Fruit fly (Drosophila melanogaster) whole organism, embryonic: Measurements from ENCODE around the gene Ir7g.

Source experiments
- Aef1 ChIP-seq: fragments of 200-800 bp; sonication (Bioruptor generic); IDR thresholded peaks from 3 replicates; pipeline ENCODE4 v1.3.6; 2022; ENCODE audit warnings: missing biosample characterization, missing genetic modification characterization
- Atf3 ChIP-seq: fragments of 200-800 bp; sonication (Bioruptor generic); optimal IDR thresholded peaks from 3 replicates; lab custom pipeline; 2016; ENCODE audit warnings: missing biosample characterization, missing genetic modification characterization
- CG10209 ChIP-seq: fragments of 200-800 bp; sonication (Bioruptor generic); optimal IDR thresholded peaks from 3 replicates; lab custom pipeline; 2017; ENCODE audit warnings: missing biosample characterization, mild to moderate bottlenecking, missing genetic modification characterization, missing genetic modification reagents
- CG1024 ChIP-seq: fragments of 200-800 bp; sonication (Bioruptor generic); IDR thresholded peaks from 2 replicates; pipeline ENCODE4 v1.3.6; 2022; ENCODE audit warnings: missing biosample characterization, missing genetic modification characterization
- CG10366 ChIP-seq: fragments of 200-800 bp; sonication (Bioruptor generic); IDR thresholded peaks from 2 replicates; pipeline ENCODE4 v1.3.6; 2022; ENCODE audit warnings: missing biosample characterization, missing genetic modification characterization
- CG10462 ChIP-seq: fragments of 200-800 bp; sonication (Bioruptor generic); optimal IDR thresholded peaks from 2 replicates; lab custom pipeline; 2016; ENCODE audit warnings: missing biosample characterization, missing genetic modification characterization
- CG1233 ChIP-seq: fragments of 200-800 bp; sonication (Bioruptor generic); optimal IDR thresholded peaks from 4 replicates; lab custom pipeline; 2018; ENCODE audit warnings: missing biosample characterization, mild to moderate bottlenecking, missing genetic modification characterization
- CG12659 ChIP-seq: fragments of 200-800 bp; sonication (Bioruptor generic); optimal IDR thresholded peaks from 3 replicates; lab custom pipeline; 2017; ENCODE audit warnings: mild to moderate bottlenecking, missing biosample characterization, missing genetic modification reagents, missing genetic modification characterization
- CG12744 ChIP-seq: fragments of 200-800 bp; sonication (Bioruptor generic); optimal IDR thresholded peaks from 2 replicates; lab custom pipeline; 2016; ENCODE audit warnings: missing biosample characterization, missing genetic modification characterization
- CG14014 ChIP-seq: fragments of 200-800 bp; sonication (Bioruptor generic); IDR thresholded peaks from 2 replicates; pipeline ENCODE4 v1.3.6; 2022; ENCODE audit warnings: missing biosample characterization, missing genetic modification characterization
- CG18599 ChIP-seq: fragments of 200-800 bp; sonication (Bioruptor generic); optimal IDR thresholded peaks from 3 replicates; lab custom pipeline; 2017; ENCODE audit warnings: missing biosample characterization, missing genetic modification characterization, mild to moderate bottlenecking, moderate library complexity, missing genetic modification reagents
- CG32767 ChIP-seq: fragments of 200-800 bp; sonication (Bioruptor generic); IDR thresholded peaks from 2 replicates; pipeline ENCODE4 v1.3.6; 2022; ENCODE audit warnings: missing biosample characterization, missing genetic modification characterization
- CG3407 ChIP-seq: fragments of 200-800 bp; sonication (Bioruptor generic); optimal IDR thresholded peaks from 2 replicates; lab custom pipeline; 2018; ENCODE audit warnings: missing biosample characterization, mild to moderate bottlenecking, missing genetic modification characterization
- CG34224 ChIP-seq: fragments of 200-800 bp; sonication (Bioruptor generic); IDR thresholded peaks from 3 replicates; pipeline ENCODE4 v1.3.6; 2022; ENCODE audit warnings: missing biosample characterization, missing genetic modification characterization; ENCODE audit not compliant: partially characterized antibody
- CG5180 ChIP-seq: fragments of 200-800 bp; sonication (Bioruptor generic); optimal IDR thresholded peaks from 3 replicates; lab custom pipeline; 2017; ENCODE audit warnings: missing biosample characterization, missing genetic modification characterization, mild to moderate bottlenecking, moderate library complexity, missing genetic modification reagents
- CG5245 ChIP-seq: fragments of 200-800 bp; sonication (Bioruptor generic); optimal IDR thresholded peaks from 3 replicates; lab custom pipeline; 2016; ENCODE audit warnings: missing biosample characterization, missing genetic modification characterization
- CG5953 ChIP-seq: fragments of 200-800 bp; sonication (Bioruptor generic); IDR thresholded peaks from 2 replicates; pipeline ENCODE4 v1.3.6; 2022; ENCODE audit warnings: missing biosample characterization, missing genetic modification characterization
- CG6689 ChIP-seq: fragments of 200-800 bp; sonication (Bioruptor generic); IDR thresholded peaks from 2 replicates; pipeline ENCODE4 v1.3.6; 2022; ENCODE audit warnings: missing biosample characterization, missing genetic modification characterization
- CG9609 ChIP-seq: fragments of 200-800 bp; sonication (Bioruptor generic); optimal IDR thresholded peaks from 3 replicates; lab custom pipeline; 2016; ENCODE audit warnings: missing biosample characterization, missing genetic modification characterization
- CHES-1-like ChIP-seq: fragments of 200-800 bp; sonication (Bioruptor generic); optimal IDR thresholded peaks from 2 replicates; lab custom pipeline; 2016; ENCODE audit warnings: missing biosample characterization, missing genetic modification characterization
- Dad ChIP-seq: fragments of 200-800 bp; sonication (Bioruptor generic); optimal IDR thresholded peaks from 3 replicates; lab custom pipeline; 2016; ENCODE audit warnings: missing biosample characterization, missing genetic modification characterization
- Dip3 ChIP-seq: fragments of 200-800 bp; sonication (Bioruptor generic); optimal IDR thresholded peaks from 3 replicates; lab custom pipeline; 2016; ENCODE audit warnings: missing biosample characterization, missing genetic modification characterization
- Dll ChIP-seq: fragments of 200-800 bp; sonication (Bioruptor generic); IDR thresholded peaks from 4 replicates; pipeline ENCODE4 v1.3.6; 2022; ENCODE audit warnings: missing biosample characterization, missing genetic modification characterization; ENCODE audit not compliant: partially characterized antibody
- Eip74EF ChIP-seq, 2 experiments: fragments of 200-800 bp in 1 of 2; fragments of >200 bp in 1 of 2; sonication (Bioruptor generic) in 1 of 2; optimal IDR thresholded peaks; 2 replicates each; lab custom pipeline; 2017 to 2019; ENCODE audit warnings: missing biosample characterization in 2 of 2, missing genetic modification characterization in 2 of 2, mild to moderate bottlenecking in 1 of 2, moderate library complexity in 1 of 2
- HmgZ ChIP-seq: fragments of 200-800 bp; sonication (Bioruptor generic); optimal IDR thresholded peaks from 2 replicates; lab custom pipeline; 2018; ENCODE audit warnings: missing biosample characterization, mild to moderate bottlenecking, missing genetic modification characterization
- Kr ChIP-seq: fragments of 200-800 bp; sonication (Bioruptor generic); optimal IDR thresholded peaks from 2 replicates; lab custom pipeline; 2017; ENCODE audit warnings: missing biosample characterization, mild to moderate bottlenecking, missing genetic modification characterization
- NC2β ChIP-seq: fragments of 200-800 bp; sonication (Bioruptor generic); optimal IDR thresholded peaks from 2 replicates; lab custom pipeline; 2016; ENCODE audit warnings: missing biosample characterization, missing genetic modification characterization
- NfI ChIP-seq: fragments of 200-800 bp; sonication (Bioruptor generic); optimal IDR thresholded peaks from 3 replicates; lab custom pipeline; 2018; ENCODE audit warnings: missing biosample characterization, mild to moderate bottlenecking, missing genetic modification characterization, moderate library complexity
- Vsx1 ChIP-seq: fragments of 200-800 bp; sonication (Bioruptor generic); optimal IDR thresholded peaks from 2 replicates; lab custom pipeline; 2017; ENCODE audit warnings: missing biosample characterization, mild to moderate bottlenecking, missing genetic modification characterization, missing genetic modification reagents
- bowl ChIP-seq: fragments of 200-800 bp; sonication (Bioruptor generic); IDR thresholded peaks from 2 replicates; pipeline ENCODE4 v1.3.6; 2022; ENCODE audit warnings: missing biosample characterization, missing genetic modification characterization
- bsh ChIP-seq, 2 experiments: fragments of 200-800 bp; sonication (Bioruptor generic); optimal IDR thresholded peaks; 2 replicates each; lab custom pipeline; 2017 to 2018; ENCODE audit warnings: mild to moderate bottlenecking in 2 of 2, missing biosample characterization in 2 of 2, missing genetic modification characterization in 2 of 2, moderate library complexity in 1 of 2
- ewg ChIP-seq: fragments of 200-800 bp; sonication (Bioruptor generic); optimal IDR thresholded peaks from 3 replicates; lab custom pipeline; 2017; ENCODE audit warnings: mild to moderate bottlenecking, missing biosample characterization, missing genetic modification reagents, missing genetic modification characterization
- insv ChIP-seq, 2 experiments: fragments of 200-800 bp; sonication (Bioruptor generic); optimal IDR thresholded peaks; 3 replicates each; lab custom pipeline; 2016 to 2018; ENCODE audit warnings: missing biosample characterization in 2 of 2, missing genetic modification characterization in 2 of 2
- jumu ChIP-seq: fragments of 200-800 bp; sonication (Bioruptor generic); optimal IDR thresholded peaks from 3 replicates; lab custom pipeline; 2016; ENCODE audit warnings: missing biosample characterization, missing genetic modification characterization
- ken ChIP-seq: fragments of 200-800 bp; sonication (Bioruptor generic); IDR thresholded peaks from 3 replicates; pipeline ENCODE4 v1.3.6; 2022; ENCODE audit warnings: missing biosample characterization, missing genetic modification characterization
- mam ChIP-seq: fragments of 200-800 bp; sonication (Bioruptor generic); optimal IDR thresholded peaks from 3 replicates; lab custom pipeline; 2016; ENCODE audit warnings: missing biosample characterization, missing genetic modification characterization
- pan ChIP-seq, 4 experiments: fragments of >200 bp in 3 of 4; fragments of 200-800 bp in 1 of 4; sonication (Bioruptor generic) in 1 of 4; optimal IDR thresholded peaks in 3 of 4; IDR thresholded peaks in 1 of 4; 2 replicates each; pipeline versions ENCODE4 v1.3.6 to Lab custom; 2017 to 2022; ENCODE audit warnings: missing biosample characterization in 2 of 4, missing genetic modification characterization in 2 of 4, mixed read lengths in 1 of 4
- pfk ChIP-seq: fragments of 200-800 bp; sonication (Bioruptor generic); optimal IDR thresholded peaks from 2 replicates; lab custom pipeline; 2018; ENCODE audit warnings: missing biosample characterization, mild to moderate bottlenecking, missing genetic modification characterization, moderate library complexity
- pho ChIP-seq: fragments of 200-800 bp; sonication (Bioruptor generic); optimal IDR thresholded peaks from 2 replicates; lab custom pipeline; 2016; ENCODE audit warnings: missing biosample characterization, missing genetic modification characterization
- pnt ChIP-seq: fragments of 200-800 bp; sonication (Bioruptor generic); optimal IDR thresholded peaks from 3 replicates; lab custom pipeline; 2016; ENCODE audit warnings: missing biosample characterization, missing genetic modification characterization
- salm ChIP-seq: fragments of 200-800 bp; sonication (Bioruptor generic); optimal IDR thresholded peaks from 2 replicates; lab custom pipeline; 2018; ENCODE audit warnings: missing biosample characterization, mild to moderate bottlenecking, missing genetic modification characterization
- sens ChIP-seq: fragments of 200-800 bp; sonication (Bioruptor generic); peaks from one replicate; lab custom pipeline; 2016; ENCODE audit warnings: missing biosample characterization, missing genetic modification characterization
- slbo ChIP-seq: fragments of 200-800 bp; sonication (Bioruptor generic); IDR thresholded peaks from 2 replicates; pipeline ENCODE4 v1.3.6; 2022; ENCODE audit warnings: missing biosample characterization, missing genetic modification characterization
- sug ChIP-seq: fragments of 200-800 bp; optimal IDR thresholded peaks from 2 replicates; lab custom pipeline; 2019; ENCODE audit warnings: missing biosample characterization, mild to moderate bottlenecking, missing genetic modification characterization, moderate library complexity
- tgo ChIP-seq: fragments of 200-800 bp; sonication (Bioruptor generic); IDR thresholded peaks from 3 replicates; pipeline ENCODE4 v1.3.6; 2022; ENCODE audit warnings: missing biosample characterization, missing genetic modification characterization
- tio ChIP-seq: fragments of 200-800 bp; sonication (Bioruptor generic); optimal IDR thresholded peaks from 2 replicates; lab custom pipeline; 2017; ENCODE audit warnings: missing biosample characterization, missing genetic modification characterization, inconsistent platforms
- toy ChIP-seq: fragments of 200-800 bp; sonication (Bioruptor generic); IDR thresholded peaks from 2 replicates; pipeline ENCODE4 v1.3.6; 2022; ENCODE audit warnings: missing biosample characterization, missing genetic modification characterization
- zen2 ChIP-seq: fragments of 200-800 bp; sonication (Bioruptor generic); IDR thresholded peaks from 3 replicates; pipeline ENCODE4 v1.3.6; 2022; ENCODE audit warnings: missing biosample characterization, missing genetic modification characterization; ENCODE audit not compliant: partially characterized antibody

The Ir7g gene

DNA sequence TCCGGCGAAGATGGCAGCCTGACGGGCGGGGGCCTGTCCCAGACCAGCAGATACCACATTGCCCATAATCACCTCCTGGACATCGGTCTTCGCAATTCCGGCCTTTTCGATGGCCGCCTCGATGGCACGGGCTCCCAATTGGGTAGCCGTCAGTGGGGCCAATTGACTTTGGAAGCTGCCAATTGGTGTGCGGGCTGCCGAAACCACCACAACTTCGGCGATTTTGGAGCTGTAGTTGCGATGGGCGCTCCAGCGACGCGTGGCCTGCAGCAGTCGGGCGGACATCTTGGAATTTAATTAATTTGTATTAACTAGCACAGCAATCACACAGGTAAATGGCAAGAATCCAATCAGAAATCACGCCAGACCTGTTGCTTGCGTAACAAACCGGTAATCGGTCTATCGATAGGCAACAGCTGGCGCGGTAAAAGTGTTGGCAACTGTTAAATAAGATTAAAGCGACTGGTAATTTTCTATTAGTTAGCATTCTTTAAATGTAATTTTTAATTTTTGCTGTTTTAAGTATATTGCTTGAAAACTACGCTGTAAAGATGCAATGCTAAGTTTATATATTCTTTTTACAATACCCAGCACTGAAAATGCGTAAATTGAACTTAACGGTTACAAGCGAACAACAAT, 4.0 kb downstream of the Ir7g start, which contains the start of gene Acat1 (continued):
- TF ChIP-seq salm (tag; lab: Kevin White, UChicago): no peak
- peak; percentile 61; the same call in 3 of the 4 replicates for TF ChIP-seq Dll (GFP tag; lab: Robert Waterston, UW)
- peak; percentile 17 for TF ChIP-seq ewg (GFP tag; lab: Kevin White, UChicago)
- peak; percentile 40 for TF ChIP-seq tio (GFP tag; lab: Kevin White, UChicago)
- TF ChIP-seq CG10462 (GFP tag; lab: Kevin White, UChicago): peak; percentile 23
- peak; percentile 38 for TF ChIP-seq Dad (GFP tag; lab: Kevin White, UChicago)
- TF ChIP-seq Aef1 (GFP tag; lab: Robert Waterston, UW): 0 out of 3 replicates have a peak, but pooled peaks have one; percentile 16
- TF ChIP-seq bsh (GFP tag; optimal IDR thresholded peaks at IDR 0.05; lab: Kevin White, UChicago): peak in 1 of 2 experiments; percentile 64
- peak; percentile 66 for TF ChIP-seq CG6689
- TF ChIP-seq CG12659: peak; percentile 52
- TF ChIP-seq CG5953 (GFP tag; lab: Robert Waterston, UW): 0 out of 2 replicates have a peak, but pooled peaks have one; percentile 40
- peak; percentile 34 for TF ChIP-seq HmgZ
- TF ChIP-seq Kr (GFP tag; lab: Kevin White, UChicago): no peak
- TF ChIP-seq jumu: peak; percentile 46
- peak; percentile 34 for TF ChIP-seq CG9609 (GFP tag; lab: Kevin White, UChicago)
- TF ChIP-seq insv (GFP tag; optimal IDR thresholded peaks at IDR 0.05; lab: Kevin White, UChicago): peak; percentile 56 to 94
- no peak for TF ChIP-seq Eip74EF (GFP tag; optimal IDR thresholded peaks at IDR 0.05; lab: Kevin White, UChicago)
- TF ChIP-seq CG18599: peak; percentile 74
- TF ChIP-seq slbo (GFP tag; lab: Robert Waterston, UW): peak; percentile 65
- TF ChIP-seq pfk: no peak
- no peak for TF ChIP-seq zen2 (GFP tag; lab: Robert Waterston, UW)
- TF ChIP-seq Dip3 (GFP tag; lab: Kevin White, UChicago): peak; percentile 71
- no peak for TF ChIP-seq bowl (GFP tag; lab: Robert Waterston, UW)
- no peak for TF ChIP-seq CG1024 (GFP tag; lab: Robert Waterston, UW)
- peak; percentile 18; the same call in 1 of the 2 replicates for TF ChIP-seq CG14014
- peak; percentile 33 for TF ChIP-seq CG1233 (GFP tag; lab: Kevin White, UChicago)
- TF ChIP-seq NfI (GFP tag; lab: Kevin White, UChicago): peak; percentile 48
- peak; percentile 38 for TF ChIP-seq NC2β (GFP tag; lab: Kevin White, UChicago)
- peak; percentile 51 for TF ChIP-seq tgo
- no peak for TF ChIP-seq pan (optimal IDR thresholded peaks at IDR 0.05; lab: Kevin White, UChicago)
- peak in 1 of 2 experiments; percentile 61 for TF ChIP-seq pan (GFP tag; optimal IDR thresholded peaks at IDR 0.05 in 1 of 2, IDR thresholded peaks at IDR 0.05 in 1 of 2)
- TF ChIP-seq CG32767: no peak
- TF ChIP-seq sens (GFP tag; lab: Kevin White, UChicago): peak; percentile 96
- peak; percentile 44 for TF ChIP-seq CG10209 (GFP tag; lab: Kevin White, UChicago)
- no peak for TF ChIP-seq Vsx1 (GFP tag; lab: Kevin White, UChicago)
- no peak for TF ChIP-seq Atf3 (GFP tag; lab: Kevin White, UChicago)
- TF ChIP-seq ken (GFP tag; lab: Robert Waterston, UW): peak; percentile 76; the same call in 1 of the 3 replicates
- peak; percentile 1 for TF ChIP-seq pnt (GFP tag; lab: Kevin White, UChicago)
- TF ChIP-seq toy (GFP tag; lab: Robert Waterston, UW): no peak
- peak; percentile 33; the same call in 1 of the 2 replicates for TF ChIP-seq CG10366 (GFP tag; lab: Robert Waterston, UW)
- TF ChIP-seq sug (tag; lab: Kevin White, UChicago): no peak
- peak; percentile 58; the same call in 2 of the 3 replicates for TF ChIP-seq CG34224
- TF ChIP-seq CHES-1-like (GFP tag; lab: Kevin White, UChicago): peak; percentile 31
- peak; percentile 64 for TF ChIP-seq mam
- no peak for TF ChIP-seq CG5180
- TF ChIP-seq pho (GFP tag; lab: Kevin White, UChicago): peak; percentile 40
- peak; percentile 28 for TF ChIP-seq CG12744 (GFP tag; lab: Kevin White, UChicago)
- TF ChIP-seq CG3407 (GFP tag; lab: Kevin White, UChicago): peak; percentile 33
- peak; percentile 29 for TF ChIP-seq CG5245 (GFP tag; lab: Kevin White, UChicago)
